Worm (Caenorhabditis elegans) whole organism, L3 larva: ENCODE data around the gene rad-54.L2.

ENCODE experiments used
- ama-1 ChIP-seq: fragments of 150-350 bp; optimal IDR thresholded peaks from 2 replicates; lab custom pipeline; 2018
- ceh-82 ChIP-seq: fragments of 150-350 bp; optimal IDR thresholded peaks from 2 replicates; lab custom pipeline; 2014; ENCODE audit warnings: missing biosample characterization, missing genetic modification characterization
- egl-27 ChIP-seq: sonication (generic microtip); optimal IDR thresholded peaks from 4 replicates; lab custom pipeline; 2017; ENCODE audit warnings: missing biosample characterization, missing genetic modification reagents, missing genetic modification characterization
- pqm-1 ChIP-seq: fragments of 150-350 bp; optimal IDR thresholded peaks from 2 replicates; lab custom pipeline; 2017; ENCODE audit warnings: missing biosample characterization, missing genetic modification characterization, inconsistent platforms
- zag-1 ChIP-seq: fragments of 150-350 bp; optimal IDR thresholded peaks from 2 replicates; lab custom pipeline; 2014; ENCODE audit warnings: missing biosample characterization, missing genetic modification characterization

- no peak for TF ChIP-seq egl-27 (tag; lab: Kevin White, UChicago)
- no peak for TF ChIP-seq ceh-82 (tag; lab: Kevin White, UChicago)
- TF ChIP-seq ama-1 (lab: Kevin White, UChicago): no peak
- TF ChIP-seq pqm-1 (tag; lab: Kevin White, UChicago): no peak
- TF ChIP-seq zag-1 (tag; lab: Kevin White, UChicago): no peak
Observed at ce11 chrIV:8906164-8906563, 12.3 kb downstream of the rad-54.L2 start, which contains the start of gene C27B7.6.
